Worm (Caenorhabditis elegans) whole organism, mixed stage, embryonic: ENCODE results near the gene chil-21.

Source experiments
- M03D4.4 ChIP-seq: sonication (generic microtip); optimal IDR thresholded peaks from 2 replicates; lab custom pipeline; 2017; ENCODE audit warnings: mild to moderate bottlenecking, missing genetic modification characterization, missing compliant biosample characterization
- blmp-1 ChIP-seq: fragments of 150-350 bp; optimal IDR thresholded peaks from 2 replicates; lab custom pipeline; 2014; ENCODE audit warnings: missing biosample characterization, missing genetic modification characterization
- ceh-39 ChIP-seq: fragments of 150-350 bp; optimal IDR thresholded peaks from 2 replicates; lab custom pipeline; 2014; ENCODE audit warnings: missing biosample characterization, missing genetic modification characterization
- ceh-83 ChIP-seq: fragments of 200-800 bp; sonication (Bioruptor generic); optimal IDR thresholded peaks from 2 replicates; lab custom pipeline; 2018; ENCODE audit warnings: mild to moderate bottlenecking, missing genetic modification characterization, missing compliant biosample characterization
- ces-1 ChIP-seq: fragments of 150-350 bp; optimal IDR thresholded peaks from 2 replicates; lab custom pipeline; 2014; ENCODE audit warnings: missing biosample characterization, missing genetic modification reagents, missing genetic modification characterization
- cnd-1 ChIP-seq: fragments of 200-800 bp; sonication (Bioruptor generic); optimal IDR thresholded peaks from 2 replicates; lab custom pipeline; 2018; ENCODE audit warnings: mild to moderate bottlenecking, missing genetic modification characterization, missing compliant biosample characterization
- drap-1 ChIP-seq: fragments of 200-800 bp; sonication (Bioruptor generic); optimal IDR thresholded peaks from 3 replicates; lab custom pipeline; 2018; ENCODE audit warnings: mild to moderate bottlenecking, missing genetic modification characterization, missing compliant biosample characterization
- elt-1 ChIP-seq: sonication (generic microtip); optimal IDR thresholded peaks from 2 replicates; lab custom pipeline; 2017; ENCODE audit warnings: missing genetic modification characterization, mild to moderate bottlenecking, missing compliant biosample characterization, antibody characterized with exemption, moderate library complexity, borderline replicate concordance; ENCODE audit not compliant: insufficient read depth
- elt-3 ChIP-seq: fragments of 150-350 bp; optimal IDR thresholded peaks from 2 replicates; lab custom pipeline; 2014; ENCODE audit warnings: missing biosample characterization, missing genetic modification characterization
- flh-1 ChIP-seq: fragments of 200-800 bp; sonication (Bioruptor generic); optimal IDR thresholded peaks from 2 replicates; lab custom pipeline; 2018; ENCODE audit warnings: mild to moderate bottlenecking, missing genetic modification characterization, moderate library complexity, missing compliant biosample characterization
- ham-2 ChIP-seq: fragments of 200-800 bp; sonication (Bioruptor generic); optimal IDR thresholded peaks from 2 replicates; lab custom pipeline; 2018; ENCODE audit warnings: mild to moderate bottlenecking, missing genetic modification characterization, missing compliant biosample characterization
- hlh-1 ChIP-seq: fragments of 150-350 bp; optimal IDR thresholded peaks from 2 replicates; lab custom pipeline; 2014; ENCODE audit warnings: missing biosample characterization, missing genetic modification reagents, missing genetic modification characterization
- lin-13 ChIP-seq: fragments of 150-350 bp; optimal IDR thresholded peaks from 2 replicates; lab custom pipeline; 2014; ENCODE audit warnings: missing biosample characterization, missing genetic modification characterization
- lsy-2 ChIP-seq: fragments of 150-350 bp; optimal IDR thresholded peaks from 2 replicates; lab custom pipeline; 2014; ENCODE audit warnings: missing biosample characterization, missing genetic modification characterization
- mep-1 ChIP-seq: fragments of 150-350 bp; optimal IDR thresholded peaks from 2 replicates; lab custom pipeline; 2017; ENCODE audit warnings: missing biosample characterization, missing genetic modification reagents, missing genetic modification characterization, inconsistent platforms
- mls-2 ChIP-seq: sonication (generic microtip); optimal IDR thresholded peaks from 2 replicates; lab custom pipeline; 2016; ENCODE audit warnings: mild to moderate bottlenecking, missing genetic modification characterization, moderate library complexity, missing compliant biosample characterization
- nhr-12 ChIP-seq: fragments of 150-350 bp; optimal IDR thresholded peaks from 2 replicates; lab custom pipeline; 2014; ENCODE audit warnings: missing biosample characterization, missing genetic modification characterization
- nhr-2 ChIP-seq: fragments of 150-350 bp; optimal IDR thresholded peaks from 2 replicates; lab custom pipeline; 2014; ENCODE audit warnings: missing biosample characterization, missing genetic modification characterization
- nhr-237 ChIP-seq: fragments of 150-350 bp; optimal IDR thresholded peaks from 2 replicates; lab custom pipeline; 2014; ENCODE audit warnings: missing biosample characterization, missing genetic modification characterization
- nhr-28 ChIP-seq: fragments of 150-350 bp; optimal IDR thresholded peaks from 2 replicates; lab custom pipeline; 2014; ENCODE audit warnings: missing biosample characterization, missing genetic modification characterization
- pha-4 ChIP-seq: fragments of 150-350 bp; optimal IDR thresholded peaks from 2 replicates; lab custom pipeline; 2018; ENCODE audit warnings: missing biosample characterization, missing genetic modification reagents, missing genetic modification characterization
- sem-2 ChIP-seq: fragments of 200-800 bp; sonication (Bioruptor generic); optimal IDR thresholded peaks from 2 replicates; lab custom pipeline; 2018; ENCODE audit warnings: mild to moderate bottlenecking, missing genetic modification characterization, missing compliant biosample characterization
- snpc-4 ChIP-seq: fragments of 150-350 bp; optimal IDR thresholded peaks from 2 replicates; lab custom pipeline; 2014; ENCODE audit warnings: missing biosample characterization, missing genetic modification characterization
- sptf-1 ChIP-seq: sonication (generic microtip); optimal IDR thresholded peaks from 2 replicates; lab custom pipeline; 2017; ENCODE audit warnings: mild to moderate bottlenecking, missing genetic modification characterization, moderate library complexity, missing compliant biosample characterization
- tbx-8 ChIP-seq: fragments of 200-800 bp; sonication (Bioruptor generic); optimal IDR thresholded peaks from 2 replicates; lab custom pipeline; 2018; ENCODE audit warnings: mild to moderate bottlenecking, missing genetic modification characterization, moderate library complexity, missing compliant biosample characterization
- unc-120 ChIP-seq: sonication (generic microtip); optimal IDR thresholded peaks from 2 replicates; lab custom pipeline; 2017; ENCODE audit warnings: missing genetic modification characterization, missing compliant biosample characterization; ENCODE audit not compliant: poor library complexity, severe bottlenecking
- zip-8 ChIP-seq: fragments of 150-350 bp; optimal IDR thresholded peaks from 2 replicates; lab custom pipeline; 2014; ENCODE audit warnings: missing biosample characterization, missing genetic modification characterization
- ztf-11 ChIP-seq: fragments of 150-350 bp; optimal IDR thresholded peaks from 2 replicates; lab custom pipeline; 2014; ENCODE audit warnings: missing biosample characterization, missing genetic modification characterization

chil-21 gene

ce11 chrII:9482529-9482928 lies 20.7 kb upstream of the chil-21 start:
- TF ChIP-seq cnd-1: no peak
- no peak for TF ChIP-seq tbx-8

- no peak for TF ChIP-seq sptf-1 (tag; lab: Kevin White, UChicago)
- no peak for TF ChIP-seq lin-13 (tag; lab: Kevin White, UChicago)
- TF ChIP-seq ham-2 (GFP tag; lab: Kevin White, UChicago): no peak
- TF ChIP-seq elt-3 (tag; lab: Kevin White, UChicago): no peak
- no peak for TF ChIP-seq blmp-1
- no peak for TF ChIP-seq hlh-1 (tag; lab: Kevin White, UChicago)
- no peak for TF ChIP-seq ceh-39
- no peak for TF ChIP-seq pha-4 (tag; lab: Kevin White, UChicago)
These were observed 19.6 kb upstream of the chil-21 start for ce11 chrII:9481427-9481826.

DNA sequence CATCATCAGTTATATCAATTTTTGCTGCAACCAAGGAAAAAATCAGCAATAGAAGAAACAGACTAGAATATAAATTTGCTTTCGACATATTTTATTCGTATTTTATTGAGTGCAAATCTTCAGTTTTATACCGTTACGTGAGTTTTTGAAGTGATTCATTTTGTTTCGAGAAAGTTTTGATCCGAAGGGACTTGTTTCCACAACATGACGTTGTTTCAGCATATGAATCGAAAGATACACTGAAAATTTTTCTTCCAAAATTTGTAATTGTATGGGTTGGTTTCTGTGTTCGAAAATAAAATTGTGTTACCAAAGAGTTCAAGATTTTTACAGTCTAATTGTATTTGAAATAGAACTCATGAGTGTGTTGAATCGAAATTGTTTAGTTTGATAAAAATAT lies 18.2 kb upstream of the chil-21 start, which contains the start of gene T19H5.7:
TSS of gene T19H5.7 (minus strand) at position 101 of the 400 bp plus-strand sequence.
- no peak for TF ChIP-seq elt-1 (tag; lab: Kevin White, UChicago)
- no peak for TF ChIP-seq mls-2 (tag; lab: Kevin White, UChicago)
- TF ChIP-seq pha-4 (tag; lab: Kevin White, UChicago): no peak

DNA sequence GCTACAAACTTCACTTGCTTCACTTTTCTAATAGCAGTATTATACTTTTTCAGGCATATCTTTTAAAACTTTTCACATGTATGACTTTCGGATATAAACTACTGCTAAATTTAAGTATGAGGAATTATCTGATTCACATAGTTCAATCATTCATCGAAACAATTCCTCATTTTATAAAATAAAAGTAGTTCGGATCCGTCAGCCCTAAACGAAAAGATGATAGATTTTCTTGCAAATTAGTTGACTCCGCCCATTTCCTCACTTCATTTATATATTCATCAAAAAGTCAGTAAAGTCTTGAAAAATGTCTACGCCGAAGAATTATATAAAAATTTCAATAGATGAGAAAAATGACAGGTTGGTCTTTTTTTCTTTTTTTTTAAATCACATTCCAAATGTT lies 15.8 kb upstream of the chil-21 start, which contains the start of gene chil-27:
TSS of gene chil-27 (plus strand) at position 301 of the 400 bp plus-strand sequence.
- no peak for TF ChIP-seq flh-1 (GFP tag; lab: Kevin White, UChicago)
- no peak for TF ChIP-seq nhr-237 (tag; lab: Kevin White, UChicago)
- no peak for TF ChIP-seq blmp-1
- no peak for TF ChIP-seq sem-2 (GFP tag; lab: Kevin White, UChicago)
- TF ChIP-seq M03D4.4 (tag; lab: Kevin White, UChicago): no peak
- TF ChIP-seq cnd-1: no peak
- TF ChIP-seq elt-3 (tag; lab: Kevin White, UChicago): no peak
- TF ChIP-seq mls-2 (tag; lab: Kevin White, UChicago): no peak
- no peak for TF ChIP-seq pha-4 (tag; lab: Kevin White, UChicago)
- TF ChIP-seq unc-120 (tag; lab: Kevin White, UChicago): no peak
- TF ChIP-seq snpc-4 (tag; lab: Kevin White, UChicago): no peak
- no peak for TF ChIP-seq nhr-2 (tag; lab: Kevin White, UChicago)
- TF ChIP-seq mep-1 (tag; lab: Kevin White, UChicago): no peak
- no peak for TF ChIP-seq ces-1 (GFP tag; lab: Kevin White, UChicago)
- TF ChIP-seq drap-1 (GFP tag; lab: Kevin White, UChicago): no peak
- TF ChIP-seq ztf-11 (tag; lab: Kevin White, UChicago): no peak

ce11 chrII:9474367-9475105 lies 12.8 kb upstream of the chil-21 start, which contains the start of the genes chil-25 and chil-26:
chil-25 (minus strand) TSS chrII:9474467.
chil-26 (plus strand) TSS chrII:9475055.
- TF ChIP-seq zip-8 (tag; lab: Kevin White, UChicago) (no peak), nhr-28 (tag; lab: Kevin White, UChicago) (no peak), tbx-8 (no peak), unc-120 (tag; lab: Kevin White, UChicago) (no peak), mep-1 (tag; lab: Kevin White, UChicago) (no peak), nhr-12 (tag; lab: Kevin White, UChicago) (no peak), mls-2 (tag; lab: Kevin White, UChicago) (no peak), lsy-2 (tag; lab: Kevin White, UChicago) (no peak), elt-1 (tag; lab: Kevin White, UChicago) (no peak), sem-2 (GFP tag; lab: Kevin White, UChicago) (no peak), ces-1 (GFP tag; lab: Kevin White, UChicago) (no peak), cnd-1 (no peak), blmp-1 (no peak), ceh-39 (no peak), drap-1 (GFP tag; lab: Kevin White, UChicago) (no peak), ceh-83 (GFP tag; lab: Kevin White, UChicago) (no peak), ham-2 (GFP tag; lab: Kevin White, UChicago) (no peak)
